Worm (Caenorhabditis elegans) whole organism, L4 larva: ENCODE measurements around the gene ttyh-1.

Experiments
- D1046.2 ChIP-seq: fragments of 200-800 bp; sonication (Bioruptor generic); IDR thresholded peaks from 2 replicates; pipeline ENCODE4 v1.3.6; 2022; ENCODE audit warnings: missing genetic modification characterization, missing compliant biosample characterization
- F44E2.7 ChIP-seq: fragments of 200-800 bp; sonication (Bioruptor generic); IDR thresholded peaks from 2 replicates; pipeline ENCODE4 v2.1.2; 2022; ENCODE audit warnings: missing genetic modification characterization, missing compliant biosample characterization
- T20F7.1 ChIP-seq: fragments of 200-800 bp; sonication (Bioruptor generic); optimal IDR thresholded peaks from 2 replicates; lab custom pipeline; 2018; ENCODE audit warnings: mild to moderate bottlenecking, missing genetic modification characterization, missing compliant biosample characterization
- Y75B8A.6 ChIP-seq: fragments of 200-800 bp; sonication (Bioruptor generic); IDR thresholded peaks from 2 replicates; pipeline ENCODE4 v1.3.6; 2022; ENCODE audit warnings: missing genetic modification reagents, missing genetic modification characterization, missing compliant biosample characterization
- aha-1 ChIP-seq: fragments of 150-350 bp; peaks from one replicate; lab custom pipeline; 2014; ENCODE audit warnings: missing biosample characterization, missing genetic modification characterization
- aly-2 ChIP-seq: sonication (generic microtip); optimal IDR thresholded peaks from 2 replicates; lab custom pipeline; 2018; ENCODE audit warnings: missing biosample characterization, missing genetic modification characterization
- ceh-44 ChIP-seq: fragments of 200-800 bp; sonication (Bioruptor generic); IDR thresholded peaks from 2 replicates; pipeline ENCODE4 v1.3.6; 2022; ENCODE audit warnings: missing genetic modification reagents, missing genetic modification characterization, missing compliant biosample characterization
- ctbp-1 ChIP-seq: fragments of 200-800 bp; sonication (Bioruptor generic); IDR thresholded peaks from 2 replicates; pipeline ENCODE4 v1.3.6; 2022; ENCODE audit warnings: missing genetic modification reagents, missing genetic modification characterization, missing compliant biosample characterization
- daf-12 ChIP-seq: fragments of 150-350 bp; optimal IDR thresholded peaks from 2 replicates; lab custom pipeline; 2014; ENCODE audit warnings: missing biosample characterization, missing genetic modification reagents, missing genetic modification characterization
- daf-16 ChIP-seq, 3 experiments: sonication (generic microtip); optimal IDR thresholded peaks; 2 replicates each; lab custom pipeline; 2016 to 2017; ENCODE audit warnings: missing genetic modification characterization in 3 of 3, missing genetic modification reagents in 3 of 3, mild to moderate bottlenecking in 2 of 3, missing compliant biosample characterization in 2 of 3, missing biosample characterization in 1 of 3, moderate library complexity in 1 of 3
- daf-19 ChIP-seq: fragments of 200-800 bp; sonication (Bioruptor generic); conservative IDR thresholded peaks from 2 replicates; pipeline ENCODE4 v1.3.6; 2022; ENCODE audit warnings: missing genetic modification characterization, missing compliant biosample characterization
- dmd-6 ChIP-seq: fragments of 200-800 bp; sonication (Bioruptor generic); IDR thresholded peaks from 2 replicates; pipeline ENCODE4 v1.3.6; 2022; ENCODE audit warnings: missing genetic modification reagents, missing genetic modification characterization, missing compliant biosample characterization
- dmd-8 ChIP-seq: fragments of 200-800 bp; sonication (Bioruptor generic); IDR thresholded peaks from 2 replicates; pipeline ENCODE4 v1.3.6; 2022; ENCODE audit warnings: missing genetic modification characterization, missing compliant biosample characterization
- dmd-9 ChIP-seq: fragments of 200-800 bp; sonication (Bioruptor generic); IDR thresholded peaks from 2 replicates; pipeline ENCODE4 v1.3.6; 2022; ENCODE audit warnings: missing genetic modification reagents, missing genetic modification characterization, missing compliant biosample characterization
- dve-1 ChIP-seq: sonication (generic microtip); optimal IDR thresholded peaks from 2 replicates; lab custom pipeline; 2017; ENCODE audit warnings: antibody characterized with exemption, mild to moderate bottlenecking, missing genetic modification characterization, missing compliant biosample characterization; ENCODE audit not compliant: insufficient read depth
- egl-27 ChIP-seq: sonication (generic microtip); optimal IDR thresholded peaks from 3 replicates; lab custom pipeline; 2017; ENCODE audit warnings: missing biosample characterization, missing genetic modification reagents, missing genetic modification characterization
- gei-8 ChIP-seq: fragments of 200-800 bp; sonication (Bioruptor generic); optimal IDR thresholded peaks from 2 replicates; lab custom pipeline; 2018; ENCODE audit warnings: mild to moderate bottlenecking, missing genetic modification characterization, missing compliant biosample characterization
- hif-1 ChIP-seq, 2 experiments: sonication (generic microtip); optimal IDR thresholded peaks; 2 replicates each; lab custom pipeline; 2016 to 2017; ENCODE audit warnings: missing compliant biosample characterization in 2 of 2, missing genetic modification characterization in 2 of 2, missing genetic modification reagents in 2 of 2, missing genotype in 2 of 2, mild to moderate bottlenecking in 1 of 2
- hlh-11 ChIP-seq: fragments of 200-800 bp; sonication (Bioruptor generic); optimal IDR thresholded peaks from 2 replicates; lab custom pipeline; 2018; ENCODE audit warnings: mild to moderate bottlenecking, missing genetic modification characterization, missing compliant biosample characterization
- hlh-30 ChIP-seq: sonication (generic microtip); optimal IDR thresholded peaks from 2 replicates; lab custom pipeline; 2017; ENCODE audit warnings: antibody characterized with exemption, mild to moderate bottlenecking, missing genetic modification characterization, missing compliant biosample characterization; ENCODE audit not compliant: insufficient read depth
- lin-38 ChIP-seq: fragments of 200-800 bp; sonication (Bioruptor generic); IDR thresholded peaks from 2 replicates; pipeline ENCODE4 v1.3.6; 2022; ENCODE audit warnings: missing genetic modification reagents, missing genetic modification characterization, missing compliant biosample characterization
- madf-5 ChIP-seq, 2 experiments: fragments of 200-800 bp; sonication (Bioruptor generic); IDR thresholded peaks; 2 replicates each; pipeline ENCODE4 v1.3.6; 2022; ENCODE audit warnings: missing compliant biosample characterization in 2 of 2, missing genetic modification characterization in 2 of 2
- madf-9 ChIP-seq: fragments of 200-800 bp; sonication (Bioruptor generic); conservative IDR thresholded peaks from 2 replicates; pipeline ENCODE4 v1.3.6; 2022; ENCODE audit warnings: missing genetic modification reagents, missing genetic modification characterization, missing compliant biosample characterization
- mdt-29 ChIP-seq: fragments of 200-800 bp; sonication (Bioruptor generic); IDR thresholded peaks from 2 replicates; pipeline ENCODE4 v1.3.6; 2022; ENCODE audit warnings: missing genetic modification reagents, missing genetic modification characterization, missing compliant biosample characterization
- mes-2 ChIP-seq: sonication (generic microtip); optimal IDR thresholded peaks from 2 replicates; lab custom pipeline; 2016; ENCODE audit warnings: missing genotype, mild to moderate bottlenecking, missing genetic modification characterization, missing compliant biosample characterization; ENCODE audit not compliant: poor library complexity, severe bottlenecking
- mxl-3 ChIP-seq: fragments of 200-800 bp; sonication (Bioruptor generic); optimal IDR thresholded peaks from 2 replicates; lab custom pipeline; 2018; ENCODE audit warnings: mild to moderate bottlenecking, missing genetic modification characterization, missing compliant biosample characterization
- nhr-102 ChIP-seq: sonication (generic microtip); optimal IDR thresholded peaks from 2 replicates; lab custom pipeline; 2016; ENCODE audit warnings: mild to moderate bottlenecking, missing genetic modification characterization, moderate library complexity, missing compliant biosample characterization
- nhr-11 ChIP-seq: fragments of 150-350 bp; optimal IDR thresholded peaks from 2 replicates; lab custom pipeline; 2014; ENCODE audit warnings: missing biosample characterization, missing genetic modification characterization
- nhr-25 ChIP-seq: sonication (generic microtip); optimal IDR thresholded peaks from 2 replicates; lab custom pipeline; 2017; ENCODE audit warnings: missing genetic modification characterization, mild to moderate bottlenecking, missing compliant biosample characterization, antibody characterized with exemption, moderate library complexity, borderline replicate concordance; ENCODE audit not compliant: insufficient read depth
- nhr-28 ChIP-seq: fragments of 150-350 bp; optimal IDR thresholded peaks from 2 replicates; lab custom pipeline; 2014; ENCODE audit warnings: missing biosample characterization, missing genetic modification characterization
- nhr-41 ChIP-seq: fragments of 200-800 bp; sonication (Bioruptor generic); IDR thresholded peaks from 2 replicates; pipeline ENCODE4 v1.3.6; 2022; ENCODE audit warnings: missing genetic modification reagents, missing genetic modification characterization, missing compliant biosample characterization
- nhr-48 ChIP-seq: sonication (generic microtip); optimal IDR thresholded peaks from 2 replicates; lab custom pipeline; 2016; ENCODE audit warnings: mild to moderate bottlenecking, missing genetic modification characterization, missing compliant biosample characterization
- nhr-6 ChIP-seq: fragments of 150-350 bp; optimal IDR thresholded peaks from 2 replicates; lab custom pipeline; 2014; ENCODE audit warnings: missing biosample characterization, missing genetic modification characterization
- nhr-77 ChIP-seq: fragments of 150-350 bp; optimal IDR thresholded peaks from 2 replicates; lab custom pipeline; 2014; ENCODE audit warnings: missing biosample characterization, missing genetic modification characterization
- php-3 ChIP-seq: fragments of 200-800 bp; sonication (Bioruptor generic); IDR thresholded peaks from 2 replicates; pipeline ENCODE4 v1.3.6; 2022; ENCODE audit warnings: missing genetic modification reagents, missing genetic modification characterization, missing compliant biosample characterization
- rbr-2 ChIP-seq: sonication (generic microtip); optimal IDR thresholded peaks from 2 replicates; lab custom pipeline; 2016; ENCODE audit warnings: missing genotype, missing genetic modification characterization, missing compliant biosample characterization
- sdz-12 ChIP-seq: fragments of 200-800 bp; sonication (Bioruptor generic); optimal IDR thresholded peaks from 2 replicates; lab custom pipeline; 2018; ENCODE audit warnings: mild to moderate bottlenecking, missing genetic modification characterization, missing compliant biosample characterization
- snpc-4 ChIP-seq: fragments of 150-350 bp; optimal IDR thresholded peaks from 2 replicates; lab custom pipeline; 2014; ENCODE audit warnings: missing biosample characterization, missing genetic modification characterization
- spr-1 ChIP-seq: sonication (generic microtip); optimal IDR thresholded peaks from 2 replicates; lab custom pipeline; 2016; ENCODE audit warnings: mild to moderate bottlenecking, missing genetic modification characterization, missing compliant biosample characterization
- tra-1 ChIP-seq: fragments of 200-800 bp; sonication (Bioruptor generic); IDR thresholded peaks from 2 replicates; pipeline ENCODE4 v1.3.6; 2022; ENCODE audit warnings: missing genetic modification reagents, missing genetic modification characterization, missing compliant biosample characterization
- unc-39 ChIP-seq: sonication (generic microtip); optimal IDR thresholded peaks from 2 replicates; lab custom pipeline; 2017; ENCODE audit warnings: missing biosample characterization, missing genetic modification characterization
- zfp-3 ChIP-seq: fragments of 200-800 bp; sonication (Bioruptor generic); conservative IDR thresholded peaks from 2 replicates; pipeline ENCODE4 v1.3.6; 2022; ENCODE audit warnings: missing genetic modification reagents, missing genetic modification characterization, missing compliant biosample characterization
- zip-11 ChIP-seq: fragments of 200-800 bp; sonication (Bioruptor generic); IDR thresholded peaks from 2 replicates; pipeline ENCODE4 v1.3.6; 2022; ENCODE audit warnings: missing genetic modification characterization, missing compliant biosample characterization
- zip-2 ChIP-seq: fragments of 150-350 bp; optimal IDR thresholded peaks from 2 replicates; lab custom pipeline; 2014; ENCODE audit warnings: missing biosample characterization, missing genetic modification characterization
- ztf-11 ChIP-seq: fragments of 150-350 bp; optimal IDR thresholded peaks from 2 replicates; lab custom pipeline; 2014; ENCODE audit warnings: missing biosample characterization, missing genetic modification characterization
- ztf-7 ChIP-seq: fragments of 150-350 bp; optimal IDR thresholded peaks from 2 replicates; lab custom pipeline; 2014; ENCODE audit warnings: missing biosample characterization, missing genetic modification characterization

Gene ttyh-1

ce11 chrX:11407682-11408335, 39.3 kb downstream of the ttyh-1 start, which contains the start of gene F08B12.4 (continued):
- TF ChIP-seq ceh-44 (GFP tag; lab: Robert Waterston, UW) (no peak), aha-1 (tag; lab: Kevin White, UChicago) (peak; percentile 63), hlh-30 (tag; lab: Kevin White, UChicago) (peak; percentile 53), daf-12 (tag; lab: Kevin White, UChicago) (no peak), sdz-12 (GFP tag; lab: Kevin White, UChicago) (no peak), nhr-6 (peak; percentile 42), tra-1 (GFP tag; lab: Robert Waterston, UW) (no peak), mxl-3 (GFP tag; lab: Kevin White, UChicago) (no peak), ctbp-1 (GFP tag; lab: Robert Waterston, UW) (no peak), zfp-3 (no peak), dve-1 (tag; lab: Kevin White, UChicago) (peak; percentile 81), spr-1 (tag; lab: Kevin White, UChicago) (no peak), daf-19 (GFP tag; lab: Robert Waterston, UW) (no peak), zip-2 (tag; lab: Kevin White, UChicago) (no peak), php-3 (GFP tag; lab: Robert Waterston, UW) (peak; percentile 51; the same call in 1 of the 2 replicates), zip-11 (GFP tag; lab: Robert Waterston, UW) (no peak), Y75B8A.6 (GFP tag; lab: Robert Waterston, UW) (no peak), daf-16 (GFP tag; optimal IDR thresholded peaks at IDR 0.05; lab: Kevin White, UChicago) (peak in 1 of 2 experiments; percentile 27), daf-16 (tag; optimal IDR thresholded peaks at IDR 0.05; lab: Kevin White, UChicago) (peak; percentile 83), dmd-8 (GFP tag; lab: Robert Waterston, UW) (no peak), gei-8 (GFP tag; lab: Kevin White, UChicago) (no peak), ztf-7 (tag; lab: Kevin White, UChicago) (no peak), nhr-77 (tag; lab: Kevin White, UChicago) (peak; percentile 56), madf-9 (GFP tag; lab: Robert Waterston, UW) (no peak), dmd-6 (peak; percentile 70), madf-5 (GFP tag; IDR thresholded peaks at IDR 0.05; lab: Robert Waterston, UW) (no peak), F44E2.7 (GFP tag; lab: Robert Waterston, UW) (no peak), egl-27 (tag; lab: Kevin White, UChicago) (no peak), nhr-28 (tag; lab: Kevin White, UChicago) (peak; percentile 64), T20F7.1 (GFP tag; lab: Kevin White, UChicago) (peak; percentile 11), nhr-41 (GFP tag; lab: Robert Waterston, UW) (no peak), lin-38 (GFP tag; lab: Robert Waterston, UW) (no peak), ztf-11 (no peak), aly-2 (tag; lab: Kevin White, UChicago) (no peak), rbr-2 (no peak)

ce11 chrX:11409457-11409856, 40.9 kb downstream of the ttyh-1 start:
- peak; percentile 8 for TF ChIP-seq mxl-3 (GFP tag; lab: Kevin White, UChicago)
- no peak for TF ChIP-seq daf-12 (tag; lab: Kevin White, UChicago)
- peak; percentile 75 for TF ChIP-seq hlh-30 (tag; lab: Kevin White, UChicago)
- TF ChIP-seq dmd-9: no peak
- TF ChIP-seq unc-39 (tag; lab: Kevin White, UChicago): no peak
- 0 out of 2 replicates have a peak, but pooled peaks have one; percentile 12 for TF ChIP-seq lin-38 (GFP tag; lab: Robert Waterston, UW)
- TF ChIP-seq nhr-102 (tag; lab: Kevin White, UChicago): peak; percentile 32
- peak; percentile 47; the same call in 1 of the 2 replicates for TF ChIP-seq mdt-29 (GFP tag; lab: Robert Waterston, UW)
- peak; percentile 85 for TF ChIP-seq hlh-11 (tag; lab: Kevin White, UChicago)
- no peak for TF ChIP-seq ztf-11
- TF ChIP-seq hif-1 (tag; optimal IDR thresholded peaks at IDR 0.05; lab: Kevin White, UChicago): peak in 1 of 2 experiments; percentile 42
- TF ChIP-seq dve-1 (tag; lab: Kevin White, UChicago): peak; percentile 84
- no peak for TF ChIP-seq nhr-25
- TF ChIP-seq nhr-48 (tag; lab: Kevin White, UChicago): peak; percentile 20
- peak; percentile 14 for TF ChIP-seq nhr-28 (tag; lab: Kevin White, UChicago)
- TF ChIP-seq nhr-77 (tag; lab: Kevin White, UChicago): peak; percentile 59
- peak; percentile 60 for TF ChIP-seq dmd-6
- peak; percentile 47 for TF ChIP-seq nhr-11 (tag; lab: Kevin White, UChicago)
- no peak for TF ChIP-seq mes-2 (tag; lab: Kevin White, UChicago)
- TF ChIP-seq D1046.2 (GFP tag; lab: Robert Waterston, UW): no peak
- peak in 1 of 2 experiments; percentile 87 for TF ChIP-seq daf-16 (GFP tag; optimal IDR thresholded peaks at IDR 0.05; lab: Kevin White, UChicago)
- peak; percentile 64 for TF ChIP-seq daf-16 (tag; optimal IDR thresholded peaks at IDR 0.05; lab: Kevin White, UChicago)
- peak; percentile 37; the same call in 1 of the 2 replicates for TF ChIP-seq tra-1 (GFP tag; lab: Robert Waterston, UW)
- TF ChIP-seq snpc-4 (tag; lab: Kevin White, UChicago): no peak
- TF ChIP-seq ceh-44 (GFP tag; lab: Robert Waterston, UW): no peak
